Fruit fly (Drosophila melanogaster) whole organism, embryonic: ENCODE data around the gene GstZ1.

ENCODE experiments used
- Bgb ChIP-seq: fragments of 200-800 bp; sonication (Bioruptor generic); IDR thresholded peaks from 2 replicates; pipeline ENCODE4 v1.3.6; 2022; ENCODE audit warnings: missing biosample characterization, missing genetic modification characterization; ENCODE audit not compliant: partially characterized antibody
- CG1024 ChIP-seq: fragments of 200-800 bp; sonication (Bioruptor generic); IDR thresholded peaks from 2 replicates; pipeline ENCODE4 v1.3.6; 2022; ENCODE audit warnings: missing biosample characterization, missing genetic modification characterization
- CG10321 ChIP-seq: fragments of 200-800 bp; sonication (Bioruptor generic); IDR thresholded peaks from 2 replicates; pipeline ENCODE4 v1.3.6; 2022; ENCODE audit warnings: missing biosample characterization, missing genetic modification characterization
- CG11695 ChIP-seq: fragments of 200-800 bp; sonication (Bioruptor generic); IDR thresholded peaks from 3 replicates; pipeline ENCODE4 v1.3.6; 2022; ENCODE audit warnings: missing biosample characterization, missing genetic modification characterization
- CG12155 ChIP-seq: fragments of 200-800 bp; sonication (Bioruptor generic); optimal IDR thresholded peaks from 3 replicates; lab custom pipeline; 2016; ENCODE audit warnings: missing biosample characterization, missing genetic modification characterization
- CG1233 ChIP-seq: fragments of 200-800 bp; sonication (Bioruptor generic); optimal IDR thresholded peaks from 4 replicates; lab custom pipeline; 2018; ENCODE audit warnings: missing biosample characterization, mild to moderate bottlenecking, missing genetic modification characterization
- CG12391 ChIP-seq: fragments of 200-800 bp; sonication (Bioruptor generic); optimal IDR thresholded peaks from 3 replicates; lab custom pipeline; 2018; ENCODE audit warnings: missing biosample characterization, mild to moderate bottlenecking, missing genetic modification characterization, moderate library complexity
- CG13296 ChIP-seq: fragments of 200-800 bp; sonication (Bioruptor generic); optimal IDR thresholded peaks from 3 replicates; lab custom pipeline; 2018; ENCODE audit warnings: missing biosample characterization, mild to moderate bottlenecking, missing genetic modification characterization
- CG15479 ChIP-seq: fragments of 200-800 bp; sonication (Bioruptor generic); optimal IDR thresholded peaks from 3 replicates; lab custom pipeline; 2019; ENCODE audit warnings: missing biosample characterization, mild to moderate bottlenecking, missing genetic modification characterization, moderate library complexity
- CG16779 ChIP-seq: fragments of 200-800 bp; sonication (Bioruptor generic); IDR thresholded peaks from 2 replicates; pipeline ENCODE4 v1.3.6; 2022; ENCODE audit warnings: missing biosample characterization, missing genetic modification characterization
- CG16815 ChIP-seq: fragments of 200-800 bp; sonication (Bioruptor generic); optimal IDR thresholded peaks from 3 replicates; lab custom pipeline; 2017; ENCODE audit warnings: missing biosample characterization, mild to moderate bottlenecking, missing genetic modification characterization
- CG2120 ChIP-seq: fragments of 200-800 bp; sonication (Bioruptor generic); optimal IDR thresholded peaks from 3 replicates; lab custom pipeline; 2016; ENCODE audit warnings: missing biosample characterization, missing genetic modification characterization
- CG2129 ChIP-seq: fragments of 200-800 bp; sonication (Bioruptor generic); IDR thresholded peaks from 2 replicates; pipeline ENCODE4 v1.3.6; 2022; ENCODE audit warnings: missing biosample characterization, missing genetic modification characterization; ENCODE audit not compliant: partially characterized antibody
- CG2712 ChIP-seq: fragments of 200-800 bp; optimal IDR thresholded peaks from 3 replicates; lab custom pipeline; 2019; ENCODE audit warnings: missing biosample characterization, mild to moderate bottlenecking, missing genetic modification characterization, moderate library complexity
- CG30403 ChIP-seq: fragments of 200-800 bp; sonication (Bioruptor generic); optimal IDR thresholded peaks from 3 replicates; lab custom pipeline; 2016; ENCODE audit warnings: missing biosample characterization, missing genetic modification characterization
- CG4404 ChIP-seq: fragments of 200-800 bp; sonication (Bioruptor generic); IDR thresholded peaks from 2 replicates; pipeline ENCODE4 v1.3.6; 2022; ENCODE audit warnings: missing biosample characterization, missing genetic modification characterization
- CG4820 ChIP-seq: fragments of 200-800 bp; sonication (Bioruptor generic); optimal IDR thresholded peaks from 3 replicates; lab custom pipeline; 2016; ENCODE audit warnings: missing biosample characterization, missing genetic modification characterization
- CG5180 ChIP-seq: fragments of 200-800 bp; sonication (Bioruptor generic); optimal IDR thresholded peaks from 3 replicates; lab custom pipeline; 2017; ENCODE audit warnings: missing biosample characterization, missing genetic modification characterization, mild to moderate bottlenecking, moderate library complexity, missing genetic modification reagents
- CG6689 ChIP-seq: fragments of 200-800 bp; sonication (Bioruptor generic); IDR thresholded peaks from 2 replicates; pipeline ENCODE4 v1.3.6; 2022; ENCODE audit warnings: missing biosample characterization, missing genetic modification characterization
- CG7556 ChIP-seq: fragments of 200-800 bp; sonication (Bioruptor generic); optimal IDR thresholded peaks from 2 replicates; lab custom pipeline; 2017; ENCODE audit warnings: missing biosample characterization, mild to moderate bottlenecking, missing genetic modification characterization
- Dp ChIP-seq: fragments of 200-800 bp; sonication (Bioruptor generic); optimal IDR thresholded peaks from 2 replicates; lab custom pipeline; 2018; ENCODE audit warnings: missing biosample characterization, mild to moderate bottlenecking, missing genetic modification characterization, moderate library complexity
- HHEX ChIP-seq: fragments of 200-800 bp; sonication (Bioruptor generic); optimal IDR thresholded peaks from 3 replicates; lab custom pipeline; 2017; ENCODE audit warnings: missing biosample characterization, mild to moderate bottlenecking, missing genetic modification characterization, missing genetic modification reagents
- Hsf ChIP-seq: fragments of 200-800 bp; sonication (Bioruptor generic); optimal IDR thresholded peaks from 3 replicates; lab custom pipeline; 2016; ENCODE audit warnings: missing biosample characterization, missing genetic modification characterization
- Lpt ChIP-seq: fragments of >200 bp; optimal IDR thresholded peaks from 2 replicates; lab custom pipeline; 2018; ENCODE audit warnings: missing biosample characterization, missing genetic modification characterization
- Med ChIP-seq: fragments of 200-800 bp; sonication (Bioruptor generic); peaks from one replicate; lab custom pipeline; 2016; ENCODE audit warnings: missing biosample characterization, missing genetic modification characterization, mild to moderate bottlenecking, inconsistent platforms, moderate library complexity
- Meics ChIP-seq: fragments of 200-800 bp; sonication (Bioruptor generic); optimal IDR thresholded peaks from 2 replicates; lab custom pipeline; 2017; ENCODE audit warnings: missing biosample characterization, mild to moderate bottlenecking, missing genetic modification characterization
- Ptx1 ChIP-seq: fragments of 200-800 bp; sonication (Bioruptor generic); IDR thresholded peaks from 2 replicates; pipeline ENCODE4 v1.3.6; 2022; ENCODE audit warnings: missing biosample characterization, missing genetic modification characterization
- Scr ChIP-seq: fragments of 200-800 bp; sonication (Bioruptor generic); IDR thresholded peaks from 2 replicates; pipeline ENCODE4 v1.3.6; 2022; ENCODE audit warnings: missing biosample characterization, missing genetic modification characterization; ENCODE audit not compliant: partially characterized antibody
- Sox100B ChIP-seq: fragments of 200-800 bp; sonication (Bioruptor generic); optimal IDR thresholded peaks from 3 replicates; lab custom pipeline; 2018; ENCODE audit warnings: missing biosample characterization, mild to moderate bottlenecking, missing genetic modification characterization
- abd-A ChIP-seq: fragments of 200-800 bp; sonication (Bioruptor generic); optimal IDR thresholded peaks from 3 replicates; lab custom pipeline; 2019; ENCODE audit warnings: missing biosample characterization, mild to moderate bottlenecking, missing genetic modification characterization, moderate library complexity
- az2 ChIP-seq: fragments of 200-800 bp; sonication (Bioruptor generic); optimal IDR thresholded peaks from 3 replicates; lab custom pipeline; 2016; ENCODE audit warnings: missing biosample characterization, missing genetic modification characterization
- chn ChIP-seq: fragments of 200-800 bp; sonication (Bioruptor generic); optimal IDR thresholded peaks from 2 replicates; lab custom pipeline; 2016; ENCODE audit warnings: missing biosample characterization, missing genetic modification characterization
- croc ChIP-seq: fragments of 200-800 bp; sonication (Bioruptor generic); conservative IDR thresholded peaks from 3 replicates; pipeline ENCODE4 v1.3.6; 2022; ENCODE audit warnings: missing biosample characterization, missing genetic modification characterization
- dysf ChIP-seq: fragments of 200-800 bp; sonication (Bioruptor generic); IDR thresholded peaks from 3 replicates; pipeline ENCODE4 v1.3.6; 2022; ENCODE audit warnings: missing biosample characterization, missing genetic modification characterization
- grau ChIP-seq: fragments of 200-800 bp; optimal IDR thresholded peaks from 3 replicates; lab custom pipeline; 2019; ENCODE audit warnings: missing biosample characterization, mild to moderate bottlenecking, missing genetic modification characterization, moderate library complexity
- kah ChIP-seq: fragments of 200-800 bp; sonication (Bioruptor generic); optimal IDR thresholded peaks from 2 replicates; lab custom pipeline; 2018; ENCODE audit warnings: missing biosample characterization, mild to moderate bottlenecking, missing genetic modification characterization
- phol ChIP-seq: fragments of 200-800 bp; sonication (Bioruptor generic); optimal IDR thresholded peaks from 3 replicates; lab custom pipeline; 2018; ENCODE audit warnings: missing biosample characterization, mild to moderate bottlenecking, missing genetic modification characterization, moderate library complexity
- prd ChIP-seq, 3 experiments: fragments of >200 bp in 2 of 3; fragments of 200-800 bp in 1 of 3; sonication (Bioruptor generic) in 1 of 3; optimal IDR thresholded peaks in 2 of 3; IDR thresholded peaks in 1 of 3; 2 replicates in 2 of 3; 3 replicates in 1 of 3; pipeline versions ENCODE4 v1.3.6 to Lab custom; 2017 to 2022; ENCODE audit warnings: missing biosample characterization in 1 of 3, missing genetic modification characterization in 1 of 3
- pros ChIP-seq: fragments of 200-800 bp; sonication (Bioruptor generic); optimal IDR thresholded peaks from 3 replicates; lab custom pipeline; 2019; ENCODE audit warnings: missing biosample characterization, mild to moderate bottlenecking, missing genetic modification characterization, moderate library complexity
- ranshi ChIP-seq: fragments of 200-800 bp; sonication (Bioruptor generic); IDR thresholded peaks from 2 replicates; pipeline ENCODE4 v1.3.6; 2022; ENCODE audit warnings: missing biosample characterization, missing genetic modification characterization
- slbo ChIP-seq: fragments of 200-800 bp; sonication (Bioruptor generic); IDR thresholded peaks from 2 replicates; pipeline ENCODE4 v1.3.6; 2022; ENCODE audit warnings: missing biosample characterization, missing genetic modification characterization
- sob ChIP-seq: fragments of 200-800 bp; sonication (Bioruptor generic); IDR thresholded peaks from 2 replicates; pipeline ENCODE4 v1.3.6; 2022; ENCODE audit warnings: missing biosample characterization, missing genetic modification characterization
- tio ChIP-seq: fragments of 200-800 bp; sonication (Bioruptor generic); optimal IDR thresholded peaks from 2 replicates; lab custom pipeline; 2017; ENCODE audit warnings: missing biosample characterization, missing genetic modification characterization, inconsistent platforms
- unc-4 ChIP-seq: fragments of 200-800 bp; sonication (Bioruptor generic); IDR thresholded peaks from 2 replicates; pipeline ENCODE4 v1.3.6; 2022; ENCODE audit warnings: missing biosample characterization, missing genetic modification characterization; ENCODE audit not compliant: partially characterized antibody
- zen ChIP-seq: fragments of 200-800 bp; sonication (Bioruptor generic); optimal IDR thresholded peaks from 3 replicates; lab custom pipeline; 2018; ENCODE audit warnings: missing biosample characterization, mild to moderate bottlenecking, missing genetic modification characterization, moderate library complexity
- zf30C ChIP-seq: fragments of 200-800 bp; sonication (Bioruptor generic); optimal IDR thresholded peaks from 3 replicates; lab custom pipeline; 2018; ENCODE audit warnings: missing biosample characterization, mild to moderate bottlenecking, missing genetic modification characterization

The GstZ1 gene

dm6 chr3R:9493627-9494626 is 37.6 kb upstream of the GstZ1 start, which contains the start of gene CG16779 (continued):
- peak; percentile 18 for TF ChIP-seq CG5180 (GFP tag; lab: Kevin White, UChicago)
- peak; percentile 53; the same call in 2 of the 3 replicates for TF ChIP-seq dysf (GFP tag; lab: Robert Waterston, UW)
- no peak for TF ChIP-seq CG1024 (GFP tag; lab: Robert Waterston, UW)
- TF ChIP-seq Sox100B (GFP tag; lab: Kevin White, UChicago), result peak; percentile 69
- 0 out of 2 replicates have a peak, but pooled peaks have one; percentile 3 for TF ChIP-seq slbo (GFP tag; lab: Robert Waterston, UW)
- no peak for TF ChIP-seq zf30C
- TF ChIP-seq croc, result peak; percentile 17; the same call in 1 of the 3 replicates
- TF ChIP-seq CG2712, result peak; percentile 56
- 0 out of 2 replicates have a peak, but pooled peaks have one; percentile 19 for TF ChIP-seq ranshi (GFP tag; lab: Robert Waterston, UW)
- TF ChIP-seq chn (GFP tag; lab: Kevin White, UChicago), result peak; percentile 6
- peak; percentile 44 for TF ChIP-seq abd-A (tag; lab: Kevin White, UChicago)
- peak; percentile 59 for TF ChIP-seq az2 (GFP tag; lab: Kevin White, UChicago)
- TF ChIP-seq tio, result peak; percentile 50
- peak; percentile 20; the same call in 1 of the 2 replicates for TF ChIP-seq Bgb (GFP tag; lab: Robert Waterston, UW)
- peak; percentile 89 for TF ChIP-seq Dp (GFP tag; lab: Kevin White, UChicago)
- 0 out of 2 replicates have a peak, but pooled peaks have one; percentile 25 for TF ChIP-seq CG6689 (GFP tag; lab: Robert Waterston, UW)
- TF ChIP-seq CG15479, result peak; percentile 96
- peak; percentile 69 for TF ChIP-seq Med (GFP tag; lab: Kevin White, UChicago)
- peak; percentile 21 for TF ChIP-seq CG1233
- no peak for TF ChIP-seq prd (optimal IDR thresholded peaks at IDR 0.05; lab: Kevin White, UChicago)
- TF ChIP-seq prd (GFP tag; IDR thresholded peaks at IDR 0.05; lab: Robert Waterston, UW), result peak; percentile 19; the same call in 1 of the 3 replicates
- TF ChIP-seq CG12391 (tag; lab: Kevin White, UChicago), result peak; percentile 36
- peak; percentile 45 for TF ChIP-seq CG2120
- TF ChIP-seq CG2129 (GFP tag; lab: Robert Waterston, UW), result no peak
- TF ChIP-seq CG16779 (GFP tag; lab: Robert Waterston, UW), result 0 out of 2 replicates have a peak, but pooled peaks have one; percentile 24
- peak; percentile 28; the same call in 1 of the 2 replicates for TF ChIP-seq sob (GFP tag; lab: Robert Waterston, UW)
- TF ChIP-seq Hsf (GFP tag; lab: Kevin White, UChicago), result peak; percentile 29
- TF ChIP-seq HHEX, result peak; percentile 16
- peak; percentile 46 for TF ChIP-seq CG16815 (GFP tag; lab: Kevin White, UChicago)
- peak; percentile 67 for TF ChIP-seq CG7556
- TF ChIP-seq CG4404 (GFP tag; lab: Robert Waterston, UW), result peak; percentile 36; the same call in 1 of the 2 replicates
- peak; percentile 14 for TF ChIP-seq pros (GFP tag; lab: Kevin White, UChicago)
- TF ChIP-seq CG30403 (GFP tag; lab: Kevin White, UChicago), result peak; percentile 59
- peak; percentile 60 for TF ChIP-seq Ptx1 (GFP tag; lab: Robert Waterston, UW)
- TF ChIP-seq kah (GFP tag; lab: Kevin White, UChicago), result no peak
- TF ChIP-seq Scr (GFP tag; lab: Robert Waterston, UW), result 0 out of 2 replicates have a peak, but pooled peaks have one; percentile 31
- TF ChIP-seq zen (tag; lab: Kevin White, UChicago), result peak; percentile 69
- peak; percentile 61 for TF ChIP-seq phol (tag; lab: Kevin White, UChicago)
- TF ChIP-seq CG10321, result peak; percentile 87
- peak; percentile 37; the same call in 1 of the 2 replicates for TF ChIP-seq unc-4 (GFP tag; lab: Robert Waterston, UW)
- TF ChIP-seq grau (tag; lab: Kevin White, UChicago), result peak; percentile 90
- TF ChIP-seq CG12155 (GFP tag; lab: Kevin White, UChicago), result peak; percentile 32
- peak; percentile 2 for TF ChIP-seq CG13296 (GFP tag; lab: Kevin White, UChicago)
- no peak for TF ChIP-seq Lpt
- peak; percentile 43 for TF ChIP-seq Meics
- peak; percentile 57 for TF ChIP-seq CG4820 (GFP tag; lab: Kevin White, UChicago)
- TF ChIP-seq CG11695 (GFP tag; lab: Robert Waterston, UW), result no peak
